Worm (Caenorhabditis elegans): ENCODE data around the gene K07H8.5.

K07H8.5 gene

ce11 chrIV:8252856-8253255 lies 15.3 kb upstream of the K07H8.5 start (continued):
- TF ChIP-seq lin-40 (tag; optimal IDR thresholded peaks at IDR 0.05), result peak; percentile 75
- TF ChIP-seq egl-18 (GFP tag; IDR thresholded peaks at IDR 0.05), result no peak
- no peak for TF ChIP-seq nfya-2 (GFP tag; IDR thresholded peaks at IDR 0.05)
- no peak; the same call in 1 of the 2 replicates for TF ChIP-seq mcd-1 (GFP tag; IDR thresholded peaks at IDR 0.05)
- peak; percentile 91 for TF ChIP-seq B0261.1 (tag; optimal IDR thresholded peaks at IDR 0.05)
- peak; percentile 52 for TF ChIP-seq dpff-1 (tag; optimal IDR thresholded peaks at IDR 0.05)
- TF ChIP-seq let-526 (GFP tag; IDR thresholded peaks at IDR 0.05), result peak; percentile 66; the same call in 1 of the 2 replicates
- TF ChIP-seq tbx-9 (tag; optimal IDR thresholded peaks at IDR 0.05; ENCODE audit: borderline replicate concordance), result peak; percentile 29
- TF ChIP-seq nhr-179 (tag; optimal IDR thresholded peaks at IDR 0.05), result peak; percentile 62
- TF ChIP-seq hmg-1.2 (GFP tag; IDR thresholded peaks at IDR 0.05), result peak; percentile 71
- 0 out of 2 replicates have a peak, but pooled peaks have one; percentile 71 for TF ChIP-seq ceh-58 (GFP tag; IDR thresholded peaks at IDR 0.05)
- peak; percentile 68 for TF ChIP-seq somi-1 (GFP tag; optimal IDR thresholded peaks at IDR 0.05)
- peak; percentile 100 for TF ChIP-seq tbp1 (GFP tag; optimal IDR thresholded peaks at IDR 0.05)
- no peak for TF ChIP-seq bed-1 (GFP tag; IDR thresholded peaks at IDR 0.05)
- peak; percentile 78 for TF ChIP-seq Y53F4B.3 (GFP tag; IDR thresholded peaks at IDR 0.05)
- peak; percentile 80; the same call in 1 of the 2 replicates for TF ChIP-seq Y79H2A.3 (GFP tag; conservative IDR thresholded peaks at IDR 0.05)
- peak; percentile 56; the same call in 1 of the 2 replicates for TF ChIP-seq K11D2.4 (GFP tag; IDR thresholded peaks at IDR 0.05)
- peak; percentile 60; the same call in 1 of the 2 replicates for TF ChIP-seq egl-44 (GFP tag; IDR thresholded peaks at IDR 0.05)
- peak; percentile 79 for TF ChIP-seq pbrm-1 (GFP tag; IDR thresholded peaks at IDR 0.05)
- peak; percentile 63 for TF ChIP-seq hsf-1 (GFP tag; IDR thresholded peaks at IDR 0.05)
- peak; percentile 60 for TF ChIP-seq lsl-1 (GFP tag; optimal IDR thresholded peaks at IDR 0.05)
- TF ChIP-seq athp-1 (tag; optimal IDR thresholded peaks at IDR 0.05), result peak; percentile 86
- no peak for TF ChIP-seq nfya-1 (tag; optimal IDR thresholded peaks at IDR 0.05; ENCODE audit: borderline replicate concordance, insufficient read depth)
- TF ChIP-seq F52B5.7 (tag; optimal IDR thresholded peaks at IDR 0.05), result no peak
- peak; percentile 75 for TF ChIP-seq F57A8.1 (GFP tag; optimal IDR thresholded peaks at IDR 0.05)
- no peak for TF ChIP-seq chd-7 (tag; optimal IDR thresholded peaks at IDR 0.05)
- peak; percentile 92 for TF ChIP-seq F23B12.7 (tag; optimal IDR thresholded peaks at IDR 0.05; ENCODE audit: insufficient read depth)
- peak; percentile 98 for TF ChIP-seq him-1 (tag; optimal IDR thresholded peaks at IDR 0.05)
- TF ChIP-seq madf-10 (tag; optimal IDR thresholded peaks at IDR 0.05), result peak; percentile 85
- TF ChIP-seq ztf-28 (GFP tag; IDR thresholded peaks at IDR 0.05), result peak; percentile 67; the same call in 1 of the 2 replicates
- peak; percentile 55 for TF ChIP-seq B0035.1 (tag; optimal IDR thresholded peaks at IDR 0.05)
- TF ChIP-seq egrh-3 (GFP tag; IDR thresholded peaks at IDR 0.05), result 0 out of 2 replicates have a peak, but pooled peaks have one; percentile 32
- TF ChIP-seq lin-35 (GFP tag; optimal IDR thresholded peaks at IDR 0.05), result peak in 1 of 3 experiments; percentile 75
- no peak for TF ChIP-seq sea-2 (GFP tag; IDR thresholded peaks at IDR 0.05)
- TF ChIP-seq Y95B8A.8 (GFP tag; IDR thresholded peaks at IDR 0.05), result peak; percentile 42; the same call in 1 of the 2 replicates
- peak; percentile 71 for TF ChIP-seq rcor-1 (GFP tag; IDR thresholded peaks at IDR 0.05)
- peak; percentile 89 for TF ChIP-seq snpc-1.3 (tag; optimal IDR thresholded peaks at IDR 0.05; ENCODE audit: insufficient read depth)
- TF ChIP-seq ztf-3 (GFP tag; optimal IDR thresholded peaks at IDR 0.05), result no peak
- peak; percentile 61; the same call in 1 of the 2 replicates for TF ChIP-seq ceh-91 (GFP tag; IDR thresholded peaks at IDR 0.05)
- peak; percentile 75 for TF ChIP-seq attf-5 (GFP tag; optimal IDR thresholded peaks at IDR 0.05)
- no peak; the same call in 1 of the 2 replicates for TF ChIP-seq aptf-3 (GFP tag; IDR thresholded peaks at IDR 0.05)
- peak; percentile 83 for TF ChIP-seq fkh-3 (tag; optimal IDR thresholded peaks at IDR 0.05)
- peak; percentile 54 for TF ChIP-seq nhr-27 (tag; optimal IDR thresholded peaks at IDR 0.05)
- no peak; the same call in 1 of the 2 replicates for TF ChIP-seq madf-6 (GFP tag; IDR thresholded peaks at IDR 0.05)
- TF ChIP-seq ztf-22 (GFP tag; optimal IDR thresholded peaks at IDR 0.05), result peak; percentile 68
- TF ChIP-seq ceh-27 (GFP tag; optimal IDR thresholded peaks at IDR 0.05), result peak; percentile 71
- TF ChIP-seq K12H6.12 (tag; optimal IDR thresholded peaks at IDR 0.05), result peak; percentile 68
- no peak for TF ChIP-seq sdz-38 (tag; optimal IDR thresholded peaks at IDR 0.05)

Measured in whole organism, young adult.